Fruit fly (Drosophila melanogaster) whole organism, embryonic: ENCODE measurements around the gene CG16865.

Experiments used
- BEAF-32 ChIP-seq: fragments of 200-800 bp; sonication (Bioruptor generic); optimal IDR thresholded peaks from 3 replicates; lab custom pipeline; 2017; ENCODE audit warnings: missing biosample characterization, missing genetic modification characterization, mild to moderate bottlenecking, moderate library complexity, missing genetic modification reagents
- CG10147 ChIP-seq: fragments of 200-800 bp; sonication (Bioruptor generic); optimal IDR thresholded peaks from 2 replicates; lab custom pipeline; 2019; ENCODE audit warnings: missing biosample characterization, mild to moderate bottlenecking, missing genetic modification characterization, moderate library complexity
- CG10267 ChIP-seq: fragments of 200-800 bp; sonication (Bioruptor generic); optimal IDR thresholded peaks from 2 replicates; lab custom pipeline; 2018; ENCODE audit warnings: missing biosample characterization, mild to moderate bottlenecking, missing genetic modification characterization, moderate library complexity
- CG10654 ChIP-seq: fragments of 200-800 bp; sonication (Bioruptor generic); optimal IDR thresholded peaks from 2 replicates; lab custom pipeline; 2016; ENCODE audit warnings: missing biosample characterization, missing genetic modification characterization
- CG11456 ChIP-seq: fragments of 200-800 bp; sonication (Bioruptor generic); IDR thresholded peaks from 3 replicates; pipeline ENCODE4 v1.3.6; 2022; ENCODE audit warnings: missing biosample characterization, missing genetic modification characterization
- CG11695 ChIP-seq: fragments of 200-800 bp; sonication (Bioruptor generic); IDR thresholded peaks from 3 replicates; pipeline ENCODE4 v1.3.6; 2022; ENCODE audit warnings: missing biosample characterization, missing genetic modification characterization
- CG13624 ChIP-seq: fragments of 200-800 bp; sonication (Bioruptor generic); optimal IDR thresholded peaks from 2 replicates; lab custom pipeline; 2016; ENCODE audit warnings: missing biosample characterization, missing genetic modification characterization
- CG14710 ChIP-seq: fragments of 200-800 bp; sonication (Bioruptor generic); optimal IDR thresholded peaks from 3 replicates; lab custom pipeline; 2019; ENCODE audit warnings: missing biosample characterization, mild to moderate bottlenecking, missing genetic modification characterization, moderate library complexity
- CG1529 ChIP-seq: fragments of 200-800 bp; sonication (Bioruptor generic); optimal IDR thresholded peaks from 3 replicates; lab custom pipeline; 2018; ENCODE audit warnings: missing biosample characterization, missing genetic modification characterization
- CG1602 ChIP-seq: fragments of 200-800 bp; sonication (Bioruptor generic); optimal IDR thresholded peaks from 3 replicates; lab custom pipeline; 2016; ENCODE audit warnings: missing biosample characterization, missing genetic modification characterization
- CG17359 ChIP-seq: fragments of 200-800 bp; sonication (Bioruptor generic); optimal IDR thresholded peaks from 3 replicates; lab custom pipeline; 2018; ENCODE audit warnings: missing biosample characterization, mild to moderate bottlenecking, missing genetic modification characterization, moderate library complexity
- CG17829 ChIP-seq: fragments of 200-800 bp; optimal IDR thresholded peaks from 2 replicates; lab custom pipeline; 2019; ENCODE audit warnings: missing biosample characterization, mild to moderate bottlenecking, missing genetic modification characterization, moderate library complexity
- CG3281 ChIP-seq: fragments of 200-800 bp; sonication (Bioruptor generic); optimal IDR thresholded peaks from 3 replicates; lab custom pipeline; 2017; ENCODE audit warnings: missing biosample characterization, mild to moderate bottlenecking, missing genetic modification characterization
- CG34376 ChIP-seq: fragments of 200-800 bp; sonication (Bioruptor generic); optimal IDR thresholded peaks from 2 replicates; lab custom pipeline; 2018; ENCODE audit warnings: missing biosample characterization, mild to moderate bottlenecking, missing genetic modification characterization
- CG3726 ChIP-seq: fragments of 200-800 bp; sonication (Bioruptor generic); IDR thresholded peaks from 3 replicates; pipeline ENCODE4, ENCODE4 v1.3.6; 2022; ENCODE audit warnings: missing biosample characterization, missing genetic modification characterization
- CG6272 ChIP-seq: fragments of 200-800 bp; sonication (Bioruptor generic); IDR thresholded peaks from 2 replicates; pipeline ENCODE4 v1.3.6; 2022; ENCODE audit warnings: missing biosample characterization, missing genetic modification characterization
- CG9797 ChIP-seq: fragments of 200-800 bp; sonication (Bioruptor generic); optimal IDR thresholded peaks from 3 replicates; lab custom pipeline; 2018; ENCODE audit warnings: missing biosample characterization, mild to moderate bottlenecking, missing genetic modification characterization
- Chrac-16 ChIP-seq: fragments of 200-800 bp; sonication (Bioruptor generic); optimal IDR thresholded peaks from 3 replicates; lab custom pipeline; 2016; ENCODE audit warnings: missing biosample characterization, missing genetic modification characterization
- Dp ChIP-seq: fragments of 200-800 bp; sonication (Bioruptor generic); optimal IDR thresholded peaks from 2 replicates; lab custom pipeline; 2018; ENCODE audit warnings: missing biosample characterization, mild to moderate bottlenecking, missing genetic modification characterization, moderate library complexity
- E2f2 ChIP-seq: fragments of 200-800 bp; sonication (Bioruptor generic); IDR thresholded peaks from 2 replicates; pipeline ENCODE4 v1.3.6; 2022; ENCODE audit warnings: missing biosample characterization, missing genetic modification characterization
- Ets97D ChIP-seq: fragments of 200-800 bp; sonication (Bioruptor generic); optimal IDR thresholded peaks from 3 replicates; lab custom pipeline; 2016; ENCODE audit warnings: missing biosample characterization, missing genetic modification characterization
- MBD-R2 ChIP-seq: fragments of 200-800 bp; sonication (Bioruptor generic); IDR thresholded peaks from 2 replicates; pipeline ENCODE4 v1.3.6; 2022; ENCODE audit warnings: missing biosample characterization, missing genetic modification characterization
- Myb ChIP-seq: fragments of 200-800 bp; sonication (Bioruptor generic); optimal IDR thresholded peaks from 2 replicates; lab custom pipeline; 2016; ENCODE audit warnings: missing biosample characterization, missing genetic modification characterization
- Scr ChIP-seq: fragments of 200-800 bp; sonication (Bioruptor generic); IDR thresholded peaks from 2 replicates; pipeline ENCODE4 v1.3.6; 2022; ENCODE audit warnings: missing biosample characterization, missing genetic modification characterization; ENCODE audit not compliant: partially characterized antibody
- ac ChIP-seq: fragments of 200-800 bp; sonication (Bioruptor generic); optimal IDR thresholded peaks from 3 replicates; lab custom pipeline; 2017; ENCODE audit warnings: missing biosample characterization, mild to moderate bottlenecking, missing genetic modification characterization
- az2 ChIP-seq: fragments of 200-800 bp; sonication (Bioruptor generic); optimal IDR thresholded peaks from 3 replicates; lab custom pipeline; 2016; ENCODE audit warnings: missing biosample characterization, missing genetic modification characterization
- bsh ChIP-seq, 2 experiments: fragments of 200-800 bp; sonication (Bioruptor generic); optimal IDR thresholded peaks; 2 replicates each; lab custom pipeline; 2017 to 2018; ENCODE audit warnings: mild to moderate bottlenecking in 2 of 2, missing biosample characterization in 2 of 2, missing genetic modification characterization in 2 of 2, moderate library complexity in 1 of 2
- disco-r ChIP-seq: fragments of 200-800 bp; sonication (Bioruptor generic); optimal IDR thresholded peaks from 2 replicates; lab custom pipeline; 2016; ENCODE audit warnings: missing biosample characterization, missing genetic modification characterization
- exex ChIP-seq: fragments of 200-800 bp; sonication (Bioruptor generic); optimal IDR thresholded peaks from 4 replicates; lab custom pipeline; 2018; ENCODE audit warnings: missing biosample characterization, mild to moderate bottlenecking, missing genetic modification characterization, moderate library complexity
- fd102C ChIP-seq: fragments of 200-800 bp; sonication (Bioruptor generic); optimal IDR thresholded peaks from 2 replicates; lab custom pipeline; 2018; ENCODE audit warnings: missing biosample characterization, mild to moderate bottlenecking, missing genetic modification characterization, moderate library complexity
- gfzf ChIP-seq: fragments of 200-800 bp; sonication (Bioruptor generic); optimal IDR thresholded peaks from 2 replicates; lab custom pipeline; 2016; ENCODE audit warnings: missing biosample characterization, mild to moderate bottlenecking, missing genetic modification characterization, moderate library complexity
- lbe ChIP-seq: fragments of 200-800 bp; sonication (Bioruptor generic); optimal IDR thresholded peaks from 2 replicates; lab custom pipeline; 2016; ENCODE audit warnings: missing biosample characterization, mild to moderate bottlenecking, missing genetic modification characterization
- lmd ChIP-seq: fragments of 200-800 bp; sonication (Bioruptor generic); IDR thresholded peaks from 2 replicates; pipeline ENCODE4 v1.3.6; 2022; ENCODE audit warnings: missing biosample characterization, missing genetic modification characterization
- p53 ChIP-seq: fragments of 200-800 bp; sonication (Bioruptor generic); optimal IDR thresholded peaks from 2 replicates; lab custom pipeline; 2016; ENCODE audit warnings: missing biosample characterization, missing genetic modification characterization
- phol ChIP-seq: fragments of 200-800 bp; sonication (Bioruptor generic); optimal IDR thresholded peaks from 3 replicates; lab custom pipeline; 2018; ENCODE audit warnings: missing biosample characterization, mild to moderate bottlenecking, missing genetic modification characterization, moderate library complexity
- pzg ChIP-seq: fragments of 200-800 bp; sonication (Bioruptor generic); optimal IDR thresholded peaks from 3 replicates; lab custom pipeline; 2018; ENCODE audit warnings: missing biosample characterization, mild to moderate bottlenecking, missing genetic modification characterization, moderate library complexity
- seq ChIP-seq: fragments of 200-800 bp; sonication (Bioruptor generic); IDR thresholded peaks from 2 replicates; pipeline ENCODE4 v1.3.6; 2022; ENCODE audit warnings: missing biosample characterization, missing genetic modification characterization
- stwl ChIP-seq: fragments of 200-800 bp; sonication (Bioruptor generic); optimal IDR thresholded peaks from 3 replicates; lab custom pipeline; 2018; ENCODE audit warnings: missing biosample characterization, mild to moderate bottlenecking, missing genetic modification characterization, moderate library complexity
- tll ChIP-seq, 2 experiments: fragments of 200-800 bp in 1 of 2; fragments of >200 bp in 1 of 2; sonication (Bioruptor generic) in 1 of 2; optimal IDR thresholded peaks; 2 replicates each; lab custom pipeline; 2017 to 2019; ENCODE audit warnings: missing biosample characterization in 2 of 2, missing genetic modification characterization in 2 of 2, mild to moderate bottlenecking in 1 of 2, moderate library complexity in 1 of 2
- trem ChIP-seq: fragments of 200-800 bp; optimal IDR thresholded peaks from 3 replicates; lab custom pipeline; 2019; ENCODE audit warnings: missing biosample characterization, mild to moderate bottlenecking, missing genetic modification characterization, moderate library complexity
- trh ChIP-seq: fragments of 200-800 bp; sonication (Bioruptor generic); optimal IDR thresholded peaks from 2 replicates; lab custom pipeline; 2016; ENCODE audit warnings: missing biosample characterization, missing genetic modification characterization

The CG16865 gene

DNA sequence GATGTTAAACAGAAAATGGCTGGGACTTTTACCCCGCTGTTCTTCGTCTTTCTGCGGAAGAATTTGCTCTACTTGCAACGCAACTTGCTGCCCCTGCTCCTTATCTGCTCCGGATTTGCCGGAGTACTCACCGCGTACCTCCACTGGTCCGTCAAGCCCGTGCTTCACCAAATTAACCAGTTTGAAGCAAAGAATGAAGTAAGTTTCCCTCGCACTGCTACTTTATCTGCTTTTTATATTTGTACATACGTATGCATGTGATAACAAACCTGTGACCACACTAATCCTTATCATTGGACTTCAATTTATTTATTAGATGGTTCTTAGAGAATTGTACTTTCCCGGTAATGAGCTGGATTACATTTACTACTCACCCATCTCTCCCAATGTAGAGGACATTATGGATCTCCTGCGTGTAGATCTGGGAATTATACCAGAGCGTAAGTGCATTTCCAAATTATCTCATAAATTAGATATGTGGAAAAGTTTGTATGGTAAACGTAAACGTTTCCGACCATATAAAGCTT lies 27.1 kb upstream of the CG16865 start, which contains the start of gene CG16890 (continued):
- TF ChIP-seq lmd (GFP tag; lab: Robert Waterston, UW) (no peak), Ets97D (GFP tag; lab: Kevin White, UChicago) (no peak), CG1602 (GFP tag; lab: Kevin White, UChicago) (no peak), CG34376 (peak; percentile 73), CG1529 (GFP tag; lab: Kevin White, UChicago) (no peak), exex (peak; percentile 28), ac (no peak)

DNA sequence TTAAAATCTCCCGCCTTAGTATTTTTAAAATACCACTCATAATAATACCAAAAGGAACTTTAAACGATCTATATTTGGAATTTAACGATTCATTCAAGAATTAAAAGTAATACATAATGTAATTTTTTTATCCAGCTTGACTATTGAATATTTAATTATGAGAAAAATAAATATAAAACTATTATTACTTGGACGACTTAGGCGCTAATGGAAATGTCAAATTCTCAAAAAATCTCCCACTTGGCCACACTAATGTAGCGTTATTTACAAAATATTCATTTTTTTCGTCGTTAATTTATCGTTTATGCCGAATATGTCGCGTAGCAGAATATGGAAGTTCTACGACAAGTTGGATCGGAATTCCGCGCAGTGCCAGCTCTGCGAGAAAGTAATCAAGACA lies 20.6 kb upstream of the CG16865 start, which contains the start of gene CG16863:
TSS of gene CG16863 (plus strand) at position 245 of the 400 bp plus-strand sequence.
- TF ChIP-seq p53 (GFP tag; lab: Kevin White, UChicago) = no peak
- TF ChIP-seq seq = no peak
- no peak for TF ChIP-seq lbe (GFP tag; lab: Kevin White, UChicago)
- peak; percentile 33 for TF ChIP-seq CG14710 (tag; lab: Kevin White, UChicago)
- TF ChIP-seq Chrac-16 (GFP tag; lab: Kevin White, UChicago) = no peak
- peak; percentile 28 for TF ChIP-seq trem
- TF ChIP-seq CG11695 (GFP tag; lab: Robert Waterston, UW) = no peak
- TF ChIP-seq CG13624 (GFP tag; lab: Kevin White, UChicago) = no peak
- no peak for TF ChIP-seq bsh (GFP tag; optimal IDR thresholded peaks at IDR 0.05; lab: Kevin White, UChicago)
- TF ChIP-seq Dp (GFP tag; lab: Kevin White, UChicago) = peak; percentile 73
- TF ChIP-seq CG10654 (GFP tag; lab: Kevin White, UChicago) = no peak
- peak; percentile 2 for TF ChIP-seq phol (tag; lab: Kevin White, UChicago)
- TF ChIP-seq CG11456 (GFP tag; lab: Robert Waterston, UW) = no peak
- TF ChIP-seq stwl (tag; lab: Kevin White, UChicago) = peak; percentile 47
- TF ChIP-seq CG3281 (GFP tag; lab: Kevin White, UChicago) = no peak
- TF ChIP-seq Myb (GFP tag; lab: Kevin White, UChicago) = peak; percentile 56
- TF ChIP-seq CG10267 (tag; lab: Kevin White, UChicago) = peak; percentile 75
- no peak for TF ChIP-seq tll (GFP tag; optimal IDR thresholded peaks at IDR 0.05; lab: Kevin White, UChicago)
- no peak for TF ChIP-seq CG3726 (GFP tag; lab: Robert Waterston, UW)
- peak; percentile 66 for TF ChIP-seq gfzf (GFP tag; lab: Kevin White, UChicago)
- TF ChIP-seq CG17829 = peak; percentile 17
- no peak for TF ChIP-seq az2
- no peak for TF ChIP-seq disco-r (GFP tag; lab: Kevin White, UChicago)
- TF ChIP-seq trh (GFP tag; lab: Kevin White, UChicago) = no peak
- peak; percentile 51 for TF ChIP-seq CG9797 (GFP tag; lab: Kevin White, UChicago)
- TF ChIP-seq Scr (GFP tag; lab: Robert Waterston, UW) = no peak
- TF ChIP-seq BEAF-32 = peak; percentile 14
- TF ChIP-seq CG10147 = no peak
- TF ChIP-seq pzg = peak; percentile 28
- peak; percentile 49 for TF ChIP-seq CG17359
- TF ChIP-seq fd102C (GFP tag; lab: Kevin White, UChicago) = no peak
- no peak for TF ChIP-seq CG6272
- TF ChIP-seq E2f2 (GFP tag; lab: Robert Waterston, UW) = peak; percentile 82
- TF ChIP-seq MBD-R2 (GFP tag; lab: Robert Waterston, UW) = 0 out of 2 replicates have a peak, but pooled peaks have one; percentile 38
